Fruit fly (Drosophila melanogaster) whole organism, embryonic: ENCODE data around the gene Cralbp.

Source experiments
- Aef1 ChIP-seq: fragments of 200-800 bp; sonication (Bioruptor generic); IDR thresholded peaks from 3 replicates; pipeline ENCODE4 v1.3.6; 2022; ENCODE audit warnings: missing biosample characterization, missing genetic modification characterization
- B-H2 ChIP-seq: fragments of 200-800 bp; sonication (Bioruptor generic); optimal IDR thresholded peaks from 2 replicates; lab custom pipeline; 2018; ENCODE audit warnings: missing biosample characterization, mild to moderate bottlenecking, missing genetic modification characterization
- CG10959 ChIP-seq: fragments of 200-800 bp; sonication (Bioruptor generic); IDR thresholded peaks from 2 replicates; pipeline ENCODE4 v1.3.6; 2022; ENCODE audit warnings: missing biosample characterization, missing genetic modification characterization
- CG11398 ChIP-seq: fragments of 200-800 bp; sonication (Bioruptor generic); optimal IDR thresholded peaks from 2 replicates; lab custom pipeline; 2016; ENCODE audit warnings: missing biosample characterization, missing genetic modification characterization
- CG11456 ChIP-seq: fragments of 200-800 bp; sonication (Bioruptor generic); IDR thresholded peaks from 3 replicates; pipeline ENCODE4 v1.3.6; 2022; ENCODE audit warnings: missing biosample characterization, missing genetic modification characterization
- CG11723 ChIP-seq: fragments of 200-800 bp; sonication (Bioruptor generic); optimal IDR thresholded peaks from 2 replicates; lab custom pipeline; 2017; ENCODE audit warnings: missing biosample characterization, mild to moderate bottlenecking, missing genetic modification characterization
- CG12236 ChIP-seq: fragments of 200-800 bp; sonication (Bioruptor generic); optimal IDR thresholded peaks from 2 replicates; lab custom pipeline; 2016; ENCODE audit warnings: missing biosample characterization, missing genetic modification characterization
- CG12391 ChIP-seq: fragments of 200-800 bp; sonication (Bioruptor generic); optimal IDR thresholded peaks from 3 replicates; lab custom pipeline; 2018; ENCODE audit warnings: missing biosample characterization, mild to moderate bottlenecking, missing genetic modification characterization, moderate library complexity
- CG12942 ChIP-seq: fragments of 200-800 bp; sonication (Bioruptor generic); optimal IDR thresholded peaks from 3 replicates; lab custom pipeline; 2016; ENCODE audit warnings: missing biosample characterization, missing genetic modification characterization
- CG13123 ChIP-seq: fragments of 200-800 bp; sonication (Bioruptor generic); optimal IDR thresholded peaks from 2 replicates; lab custom pipeline; 2016; ENCODE audit warnings: missing biosample characterization, missing genetic modification characterization
- CG15601 ChIP-seq: fragments of 200-800 bp; sonication (Bioruptor generic); optimal IDR thresholded peaks from 3 replicates; lab custom pipeline; 2019; ENCODE audit warnings: missing biosample characterization, mild to moderate bottlenecking, missing genetic modification characterization, moderate library complexity
- CG17359 ChIP-seq: fragments of 200-800 bp; sonication (Bioruptor generic); optimal IDR thresholded peaks from 3 replicates; lab custom pipeline; 2018; ENCODE audit warnings: missing biosample characterization, mild to moderate bottlenecking, missing genetic modification characterization, moderate library complexity
- CG1832 ChIP-seq: fragments of 200-800 bp; sonication (Bioruptor generic); optimal IDR thresholded peaks from 2 replicates; lab custom pipeline; 2017; ENCODE audit warnings: missing biosample characterization, mild to moderate bottlenecking, missing genetic modification characterization, inconsistent platforms
- CG18599 ChIP-seq: fragments of 200-800 bp; sonication (Bioruptor generic); optimal IDR thresholded peaks from 3 replicates; lab custom pipeline; 2017; ENCODE audit warnings: missing biosample characterization, missing genetic modification characterization, mild to moderate bottlenecking, moderate library complexity, missing genetic modification reagents
- CG2120 ChIP-seq: fragments of 200-800 bp; sonication (Bioruptor generic); optimal IDR thresholded peaks from 3 replicates; lab custom pipeline; 2016; ENCODE audit warnings: missing biosample characterization, missing genetic modification characterization
- CG2199 ChIP-seq: fragments of 200-800 bp; sonication (Bioruptor generic); IDR thresholded peaks from 3 replicates; pipeline ENCODE4 v1.3.6; 2022; ENCODE audit warnings: missing biosample characterization, missing genetic modification characterization
- CG31224 ChIP-seq: fragments of 200-800 bp; sonication (Bioruptor generic); IDR thresholded peaks from 2 replicates; pipeline ENCODE4 v1.3.6; 2022; ENCODE audit warnings: missing biosample characterization, missing genetic modification characterization
- CG32767 ChIP-seq: fragments of 200-800 bp; sonication (Bioruptor generic); IDR thresholded peaks from 2 replicates; pipeline ENCODE4 v1.3.6; 2022; ENCODE audit warnings: missing biosample characterization, missing genetic modification characterization
- CG34224 ChIP-seq: fragments of 200-800 bp; sonication (Bioruptor generic); IDR thresholded peaks from 3 replicates; pipeline ENCODE4 v1.3.6; 2022; ENCODE audit warnings: missing biosample characterization, missing genetic modification characterization; ENCODE audit not compliant: partially characterized antibody
- CG4328 ChIP-seq: fragments of 200-800 bp; sonication (Bioruptor generic); optimal IDR thresholded peaks from 3 replicates; lab custom pipeline; 2017; ENCODE audit warnings: missing biosample characterization, missing genetic modification reagents, missing genetic modification characterization
- CG4360 ChIP-seq: fragments of 200-800 bp; sonication (Bioruptor generic); IDR thresholded peaks from 2 replicates; pipeline ENCODE4 v1.3.6; 2022; ENCODE audit warnings: missing biosample characterization, missing genetic modification characterization
- CG4854 ChIP-seq: fragments of 200-800 bp; sonication (Bioruptor generic); optimal IDR thresholded peaks from 2 replicates; lab custom pipeline; 2016; ENCODE audit warnings: missing biosample characterization, missing genetic modification characterization, inconsistent platforms
- CG6791 ChIP-seq: fragments of 200-800 bp; sonication (Bioruptor generic); IDR thresholded peaks from 3 replicates; pipeline ENCODE4 v1.3.6; 2022; ENCODE audit warnings: missing biosample characterization, missing genetic modification characterization; ENCODE audit not compliant: partially characterized antibody
- CG8765 ChIP-seq: fragments of 200-800 bp; sonication (Bioruptor generic); IDR thresholded peaks from 2 replicates; pipeline ENCODE4 v1.3.6; 2022; ENCODE audit warnings: missing biosample characterization, missing genetic modification characterization
- Fer2 ChIP-seq: fragments of 200-800 bp; sonication (Bioruptor generic); optimal IDR thresholded peaks from 2 replicates; lab custom pipeline; 2018; ENCODE audit warnings: missing biosample characterization, mild to moderate bottlenecking, missing genetic modification characterization, moderate library complexity
- GATAe ChIP-seq: fragments of 200-800 bp; sonication (Bioruptor generic); conservative IDR thresholded peaks from 2 replicates; pipeline ENCODE4 v1.3.6; 2022; ENCODE audit warnings: missing biosample characterization, missing genetic modification characterization
- Med ChIP-seq: fragments of 200-800 bp; sonication (Bioruptor generic); peaks from one replicate; lab custom pipeline; 2016; ENCODE audit warnings: missing biosample characterization, missing genetic modification characterization, mild to moderate bottlenecking, inconsistent platforms, moderate library complexity
- NK7.1 ChIP-seq: fragments of 200-800 bp; sonication (Bioruptor generic); optimal IDR thresholded peaks from 3 replicates; lab custom pipeline; 2016; ENCODE audit warnings: missing biosample characterization, missing genetic modification characterization
- Oli ChIP-seq: fragments of 200-800 bp; sonication (Bioruptor generic); optimal IDR thresholded peaks from 2 replicates; lab custom pipeline; 2018; ENCODE audit warnings: missing biosample characterization, mild to moderate bottlenecking, missing genetic modification characterization, moderate library complexity
- Six4 ChIP-seq: fragments of 200-800 bp; sonication (Bioruptor generic); optimal IDR thresholded peaks from 2 replicates; lab custom pipeline; 2016; ENCODE audit warnings: missing biosample characterization, missing genetic modification characterization
- amos ChIP-seq: fragments of 200-800 bp; sonication (Bioruptor generic); IDR thresholded peaks from 2 replicates; pipeline ENCODE4 v1.3.6; 2022; ENCODE audit warnings: missing biosample characterization, missing genetic modification characterization; ENCODE audit not compliant: partially characterized antibody
- bsh ChIP-seq, 2 experiments: fragments of 200-800 bp; sonication (Bioruptor generic); optimal IDR thresholded peaks; 2 replicates each; lab custom pipeline; 2017 to 2018; ENCODE audit warnings: mild to moderate bottlenecking in 2 of 2, missing biosample characterization in 2 of 2, missing genetic modification characterization in 2 of 2, moderate library complexity in 1 of 2
- cas ChIP-seq: fragments of 200-800 bp; sonication (Bioruptor generic); IDR thresholded peaks from 2 replicates; pipeline ENCODE4 v1.3.6; 2022; ENCODE audit warnings: missing biosample characterization, missing genetic modification characterization
- da ChIP-seq: fragments of 200-800 bp; sonication (Bioruptor generic); optimal IDR thresholded peaks from 2 replicates; lab custom pipeline; 2016; ENCODE audit warnings: missing biosample characterization, missing genetic modification characterization
- dm ChIP-seq: fragments of 200-800 bp; sonication (Bioruptor generic); optimal IDR thresholded peaks from 3 replicates; lab custom pipeline; 2016; ENCODE audit warnings: missing biosample characterization, missing genetic modification characterization
- dmrt11E ChIP-seq: fragments of 200-800 bp; sonication (Bioruptor generic); optimal IDR thresholded peaks from 3 replicates; lab custom pipeline; 2018; ENCODE audit warnings: missing biosample characterization, mild to moderate bottlenecking, missing genetic modification characterization, moderate library complexity
- en ChIP-seq: fragments of 200-800 bp; sonication (Bioruptor generic); optimal IDR thresholded peaks from 2 replicates; lab custom pipeline; 2016; ENCODE audit warnings: missing biosample characterization, missing genetic modification characterization
- gcm ChIP-seq: fragments of 200-800 bp; sonication (Bioruptor generic); optimal IDR thresholded peaks from 2 replicates; lab custom pipeline; 2019; ENCODE audit warnings: missing biosample characterization, mild to moderate bottlenecking, missing genetic modification characterization, moderate library complexity
- gem ChIP-seq: fragments of 200-800 bp; sonication (Bioruptor generic); optimal IDR thresholded peaks from 2 replicates; lab custom pipeline; 2019; ENCODE audit warnings: missing biosample characterization, mild to moderate bottlenecking, missing genetic modification characterization, moderate library complexity
- hb ChIP-seq: fragments of 200-800 bp; sonication (Bioruptor generic); IDR thresholded peaks from 3 replicates; pipeline ENCODE4 v1.3.6; 2022; ENCODE audit warnings: missing biosample characterization, missing genetic modification characterization; ENCODE audit not compliant: partially characterized antibody
- hbn ChIP-seq: fragments of 200-800 bp; sonication (Bioruptor generic); IDR thresholded peaks from 2 replicates; pipeline ENCODE4 v1.3.6; 2022; ENCODE audit warnings: missing biosample characterization, missing genetic modification characterization; ENCODE audit not compliant: partially characterized antibody
- hkb ChIP-seq, 2 experiments: fragments of 200-800 bp in 1 of 2; fragments of >200 bp in 1 of 2; sonication (Bioruptor generic) in 1 of 2; IDR thresholded peaks in 1 of 2; optimal IDR thresholded peaks in 1 of 2; 2 replicates each; pipeline versions ENCODE4 v1.3.6 to Lab custom; 2017 to 2022; ENCODE audit warnings: missing biosample characterization in 1 of 2, missing genetic modification characterization in 1 of 2
- maf-S ChIP-seq: fragments of 200-800 bp; sonication (Bioruptor generic); optimal IDR thresholded peaks from 2 replicates; lab custom pipeline; 2016; ENCODE audit warnings: missing biosample characterization, missing genetic modification characterization
- oc ChIP-seq: fragments of 200-800 bp; sonication (Bioruptor generic); optimal IDR thresholded peaks from 2 replicates; lab custom pipeline; 2018; ENCODE audit warnings: missing biosample characterization, mild to moderate bottlenecking, missing genetic modification characterization, moderate library complexity
- tio ChIP-seq: fragments of 200-800 bp; sonication (Bioruptor generic); optimal IDR thresholded peaks from 2 replicates; lab custom pipeline; 2017; ENCODE audit warnings: missing biosample characterization, missing genetic modification characterization, inconsistent platforms
- trh ChIP-seq: fragments of 200-800 bp; sonication (Bioruptor generic); optimal IDR thresholded peaks from 2 replicates; lab custom pipeline; 2016; ENCODE audit warnings: missing biosample characterization, missing genetic modification characterization

Gene Cralbp

DNA sequence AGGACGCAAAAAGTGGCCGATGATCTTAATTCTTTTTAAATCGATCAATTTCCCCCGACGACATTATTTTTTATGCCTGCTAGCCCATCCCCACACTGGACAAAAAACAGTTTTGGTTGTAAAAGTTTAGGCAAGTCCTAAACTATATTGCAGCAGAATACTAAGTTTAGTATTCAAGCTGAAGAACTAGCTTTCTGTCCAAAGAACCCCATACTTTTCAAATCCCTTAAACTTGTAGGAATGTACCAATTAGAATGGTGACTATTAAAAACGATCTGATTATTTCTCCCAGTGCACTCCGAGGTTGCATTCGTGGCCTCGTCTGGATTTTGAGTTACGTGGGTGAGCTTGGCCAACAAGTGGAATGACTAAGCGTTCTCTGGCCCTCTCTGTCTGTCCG lies 39.0 kb upstream of the Cralbp start:
- TF ChIP-seq Med (GFP tag; lab: Kevin White, UChicago), result peak; percentile 5
- no peak for TF ChIP-seq CG11723 (GFP tag; lab: Kevin White, UChicago)

DNA sequence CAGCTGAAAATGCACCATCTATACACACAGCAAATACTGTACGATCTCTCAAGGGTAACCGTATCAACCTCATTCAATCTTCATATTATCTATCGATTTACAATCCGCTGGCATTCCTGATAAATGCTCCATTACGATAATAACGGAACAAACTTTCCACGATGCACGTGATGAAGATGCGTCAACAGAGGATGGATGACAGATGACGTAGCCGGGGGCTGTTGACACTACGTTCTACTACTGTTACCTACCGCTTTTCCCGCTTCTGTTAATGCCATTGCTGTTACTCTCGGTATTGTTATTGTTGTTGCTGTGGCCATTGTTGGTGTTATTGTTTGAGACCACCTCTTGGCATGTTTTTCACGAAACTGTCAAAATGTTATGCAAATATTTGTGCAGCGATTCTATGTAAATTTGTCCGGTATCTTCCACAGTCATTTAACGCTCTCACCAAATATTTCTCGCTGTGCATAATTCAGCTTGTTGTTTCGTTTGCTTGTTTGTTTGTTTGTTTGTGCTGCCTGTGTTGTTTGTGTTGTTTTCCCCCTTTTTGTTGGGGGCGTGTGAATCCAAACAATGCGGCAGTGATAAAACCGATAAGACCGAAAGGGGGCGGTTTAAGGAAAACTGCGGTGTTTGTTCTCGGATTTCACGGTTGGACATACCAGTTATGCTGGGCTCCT lies 37.4 kb upstream of the Cralbp start:
- peak; percentile 87 for TF ChIP-seq oc
- peak; percentile 89 for TF ChIP-seq CG15601 (tag; lab: Kevin White, UChicago)
- peak; percentile 86 for TF ChIP-seq gem (tag; lab: Kevin White, UChicago)
- peak; percentile 28; the same call in 1 of the 3 replicates for TF ChIP-seq Aef1 (GFP tag; lab: Robert Waterston, UW)
- peak in 1 of 2 experiments; percentile 89 for TF ChIP-seq bsh (GFP tag; optimal IDR thresholded peaks at IDR 0.05; lab: Kevin White, UChicago)
- TF ChIP-seq GATAe, result no peak
- peak; percentile 71 for TF ChIP-seq CG4328
- TF ChIP-seq CG12942 (GFP tag; lab: Kevin White, UChicago), result peak; percentile 84
- peak; percentile 62 for TF ChIP-seq dm (GFP tag; lab: Kevin White, UChicago)
- TF ChIP-seq CG13123 (GFP tag; lab: Kevin White, UChicago), result peak; percentile 75
- TF ChIP-seq amos, result no peak
- TF ChIP-seq gcm (GFP tag; lab: Kevin White, UChicago), result peak; percentile 66
- TF ChIP-seq Fer2 (tag; lab: Kevin White, UChicago), result peak; percentile 40
- TF ChIP-seq da (GFP tag; lab: Kevin White, UChicago), result peak; percentile 60
- TF ChIP-seq CG8765 (GFP tag; lab: Robert Waterston, UW), result no peak
- TF ChIP-seq Six4 (GFP tag; lab: Kevin White, UChicago), result peak; percentile 86
- no peak for TF ChIP-seq hbn
- TF ChIP-seq hb, result no peak
- TF ChIP-seq CG2199 (GFP tag; lab: Robert Waterston, UW), result no peak
- peak; percentile 93 for TF ChIP-seq CG11398 (GFP tag; lab: Kevin White, UChicago)
- 0 out of 2 replicates have a peak, but pooled peaks have one; percentile 21 for TF ChIP-seq CG31224
- peak; percentile 67 for TF ChIP-seq Oli
- peak; percentile 93 for TF ChIP-seq CG17359 (tag; lab: Kevin White, UChicago)
- TF ChIP-seq trh, result peak; percentile 68
- peak; percentile 58; the same call in 1 of the 3 replicates for TF ChIP-seq CG11456 (GFP tag; lab: Robert Waterston, UW)
- TF ChIP-seq NK7.1 (GFP tag; lab: Kevin White, UChicago), result no peak
- TF ChIP-seq CG10959 (GFP tag; lab: Robert Waterston, UW), result peak; percentile 60
- no peak for TF ChIP-seq B-H2 (GFP tag; lab: Kevin White, UChicago)
- no peak for TF ChIP-seq CG6791
- TF ChIP-seq maf-S (GFP tag; lab: Kevin White, UChicago), result peak; percentile 72
- TF ChIP-seq en (GFP tag; lab: Kevin White, UChicago), result peak; percentile 76
- no peak for TF ChIP-seq hkb (optimal IDR thresholded peaks at IDR 0.05; lab: Kevin White, UChicago)
- TF ChIP-seq hkb (GFP tag; IDR thresholded peaks at IDR 0.05; lab: Robert Waterston, UW), result peak; percentile 83
- peak; percentile 38 for TF ChIP-seq CG2120 (GFP tag; lab: Kevin White, UChicago)
- peak; percentile 89 for TF ChIP-seq dmrt11E (tag; lab: Kevin White, UChicago)
- TF ChIP-seq CG12391 (tag; lab: Kevin White, UChicago), result peak; percentile 73
- no peak for TF ChIP-seq cas (GFP tag; lab: Robert Waterston, UW)
- peak; percentile 92 for TF ChIP-seq CG12236
- TF ChIP-seq CG4854 (GFP tag; lab: Kevin White, UChicago), result peak; percentile 83
- peak; percentile 50; the same call in 1 of the 2 replicates for TF ChIP-seq CG32767
- TF ChIP-seq tio (GFP tag; lab: Kevin White, UChicago), result peak; percentile 58
- no peak for TF ChIP-seq CG34224 (GFP tag; lab: Robert Waterston, UW)
- TF ChIP-seq CG18599 (GFP tag; lab: Kevin White, UChicago), result peak; percentile 82
- peak; percentile 74 for TF ChIP-seq CG4360
- no peak for TF ChIP-seq CG1832
